Worm (Caenorhabditis elegans) whole organism, L1 larva: ENCODE measurements around the gene efk-1.

Experiments
- C16A3.4 ChIP-seq: fragments of 150-350 bp; optimal IDR thresholded peaks from 2 replicates; lab custom pipeline; 2014; ENCODE audit warnings: missing biosample characterization, missing genetic modification characterization
- F16B12.6 ChIP-seq: fragments of 150-350 bp; optimal IDR thresholded peaks from 2 replicates; lab custom pipeline; 2014; ENCODE audit warnings: missing biosample characterization, missing genetic modification characterization
- ama-1 ChIP-seq: fragments of 150-350 bp; optimal IDR thresholded peaks from 2 replicates; lab custom pipeline; 2014
- blmp-1 ChIP-seq: fragments of 150-350 bp; optimal IDR thresholded peaks from 2 replicates; lab custom pipeline; 2014; ENCODE audit warnings: missing biosample characterization, missing genetic modification characterization
- ceh-88 ChIP-seq: fragments of 200-800 bp; sonication (Bioruptor generic); IDR thresholded peaks from 2 replicates; pipeline ENCODE4 v1.3.6; 2022; ENCODE audit warnings: missing genetic modification characterization, missing compliant biosample characterization
- efl-1 ChIP-seq, 4 experiments: fragments of 150-350 bp; optimal IDR thresholded peaks in 3 of 4; peaks in 1 of 4; 1 replicate in 1 of 4; 2 replicates in 3 of 4; lab custom pipeline; 2014; ENCODE audit warnings: missing biosample characterization in 2 of 4, missing genetic modification characterization in 2 of 4, missing genetic modification reagents in 2 of 4
- egl-13 ChIP-seq: sonication (generic microtip); optimal IDR thresholded peaks from 2 replicates; lab custom pipeline; 2016; ENCODE audit warnings: missing genotype, missing genetic modification reagents, missing genetic modification characterization, missing compliant biosample characterization
- egl-27 ChIP-seq, 2 experiments: fragments of 150-350 bp in 1 of 2; sonication (generic microtip); optimal IDR thresholded peaks; 3 replicates each; lab custom pipeline; 2017 to 2018; ENCODE audit warnings: missing biosample characterization in 2 of 2, missing genetic modification characterization in 2 of 2, missing genetic modification reagents in 2 of 2
- elt-2 ChIP-seq: sonication (generic microtip); optimal IDR thresholded peaks from 2 replicates; lab custom pipeline; 2016; ENCODE audit warnings: missing genetic modification characterization, mild to moderate bottlenecking, inconsistent platforms, missing compliant biosample characterization, missing genetic modification reagents
- elt-3 ChIP-seq, 6 experiments: fragments of 150-350 bp in 1 of 6; sonication (generic microtip); optimal IDR thresholded peaks; 2 replicates each; lab custom pipeline; 2017 to 2018; ENCODE audit warnings: missing biosample characterization in 6 of 6, missing genetic modification characterization in 6 of 6, inconsistent platforms in 1 of 6
- fkh-8 ChIP-seq: sonication (generic microtip); optimal IDR thresholded peaks from 2 replicates; lab custom pipeline; 2016; ENCODE audit warnings: mild to moderate bottlenecking, missing genetic modification characterization, missing compliant biosample characterization
- fos-1 ChIP-seq: fragments of 150-350 bp; optimal IDR thresholded peaks from 2 replicates; lab custom pipeline; 2014; ENCODE audit warnings: missing biosample characterization, missing genetic modification characterization
- hlh-17 ChIP-seq: fragments of 200-800 bp; sonication (Bioruptor generic); optimal IDR thresholded peaks from 2 replicates; lab custom pipeline; 2018; ENCODE audit warnings: missing genetic modification characterization, mild to moderate bottlenecking, missing compliant biosample characterization, moderate library complexity, borderline replicate concordance
- hlh-4 ChIP-seq: sonication (generic microtip); optimal IDR thresholded peaks from 2 replicates; lab custom pipeline; 2016; ENCODE audit warnings: mild to moderate bottlenecking, missing genetic modification characterization, missing compliant biosample characterization
- isw-1 ChIP-seq: fragments of 200-800 bp; sonication (Bioruptor generic); IDR thresholded peaks from 2 replicates; pipeline ENCODE4 v1.3.6; 2022; ENCODE audit warnings: missing genetic modification characterization, missing compliant biosample characterization
- jun-1 ChIP-seq: fragments of 150-350 bp; optimal IDR thresholded peaks from 2 replicates; lab custom pipeline; 2014; ENCODE audit warnings: missing biosample characterization, missing genetic modification reagents, missing genetic modification characterization
- lin-14 ChIP-seq: fragments of 200-800 bp; sonication (Bioruptor generic); optimal IDR thresholded peaks from 2 replicates; lab custom pipeline; 2018; ENCODE audit warnings: mild to moderate bottlenecking, missing genetic modification characterization, moderate library complexity, missing compliant biosample characterization
- lin-35 ChIP-seq, 2 experiments: fragments of 150-350 bp; optimal IDR thresholded peaks; 2 replicates each; lab custom pipeline; 2014; ENCODE audit warnings: missing biosample characterization in 2 of 2, missing genetic modification characterization in 2 of 2, missing genetic modification reagents in 2 of 2
- lin-39 ChIP-seq: fragments of 150-350 bp; optimal IDR thresholded peaks from 2 replicates; lab custom pipeline; 2014; ENCODE audit warnings: missing biosample characterization, missing genetic modification reagents, missing genetic modification characterization
- lir-3 ChIP-seq: sonication (generic microtip); optimal IDR thresholded peaks from 2 replicates; lab custom pipeline; 2016; ENCODE audit warnings: mild to moderate bottlenecking, missing genetic modification characterization, moderate library complexity, missing compliant biosample characterization; ENCODE audit not compliant: poor library complexity
- mab-9 ChIP-seq: fragments of 200-800 bp; sonication (Bioruptor generic); IDR thresholded peaks from 2 replicates; pipeline ENCODE4 v1.3.6; 2022; ENCODE audit warnings: missing genetic modification reagents, missing genetic modification characterization, missing compliant biosample characterization
- mdl-1 ChIP-seq, 2 experiments: fragments of 150-350 bp; optimal IDR thresholded peaks; 2 replicates each; lab custom pipeline; 2014 to 2017; ENCODE audit warnings: missing biosample characterization in 2 of 2, missing genetic modification characterization in 2 of 2, inconsistent platforms in 1 of 2
- mep-1 ChIP-seq: fragments of 150-350 bp; optimal IDR thresholded peaks from 2 replicates; lab custom pipeline; 2014; ENCODE audit warnings: missing biosample characterization, missing genetic modification characterization
- nhr-12 ChIP-seq: sonication (generic microtip); optimal IDR thresholded peaks from 2 replicates; lab custom pipeline; 2017; ENCODE audit warnings: missing biosample characterization, missing genetic modification characterization
- nhr-19 ChIP-seq: fragments of 200-800 bp; sonication (Bioruptor generic); conservative IDR thresholded peaks from 2 replicates; pipeline ENCODE4 v1.3.6; 2022; ENCODE audit warnings: missing genetic modification characterization, missing compliant biosample characterization
- nhr-237 ChIP-seq: fragments of 150-350 bp; optimal IDR thresholded peaks from 2 replicates; lab custom pipeline; 2014; ENCODE audit warnings: missing biosample characterization, missing genetic modification characterization
- nhr-47 ChIP-seq: sonication (generic microtip); optimal IDR thresholded peaks from 2 replicates; lab custom pipeline; 2016; ENCODE audit warnings: mild to moderate bottlenecking, missing genetic modification characterization, moderate library complexity, missing compliant biosample characterization
- nhr-71 ChIP-seq: sonication (generic microtip); optimal IDR thresholded peaks from 2 replicates; lab custom pipeline; 2016; ENCODE audit warnings: mild to moderate bottlenecking, missing genetic modification characterization, moderate library complexity, missing compliant biosample characterization
- nhr-76 ChIP-seq: sonication (generic microtip); optimal IDR thresholded peaks from 2 replicates; lab custom pipeline; 2017; ENCODE audit warnings: missing biosample characterization, missing genetic modification characterization
- nhr-77 ChIP-seq: fragments of 150-350 bp; optimal IDR thresholded peaks from 2 replicates; lab custom pipeline; 2014; ENCODE audit warnings: missing biosample characterization, missing genetic modification characterization
- nhr-85 ChIP-seq: sonication (generic microtip); peaks from one replicate; lab custom pipeline; 2016; ENCODE audit warnings: missing genetic modification characterization, inconsistent platforms, missing compliant biosample characterization
- pag-3 ChIP-seq: sonication (generic microtip); optimal IDR thresholded peaks from 2 replicates; lab custom pipeline; 2017; ENCODE audit warnings: missing genetic modification characterization, mild to moderate bottlenecking, missing compliant biosample characterization, antibody characterized with exemption, borderline replicate concordance; ENCODE audit not compliant: insufficient read depth
- pqm-1 ChIP-seq: sonication (generic microtip); optimal IDR thresholded peaks from 3 replicates; lab custom pipeline; 2017; ENCODE audit warnings: missing biosample characterization, missing genetic modification characterization
- snpc-4 ChIP-seq: fragments of 150-350 bp; optimal IDR thresholded peaks from 2 replicates; lab custom pipeline; 2014; ENCODE audit warnings: missing biosample characterization, missing genetic modification characterization
- snu-23 ChIP-seq: sonication (generic microtip); optimal IDR thresholded peaks from 2 replicates; lab custom pipeline; 2016; ENCODE audit warnings: missing genetic modification characterization, missing compliant biosample characterization
- sox-4 ChIP-seq: sonication (generic microtip); optimal IDR thresholded peaks from 2 replicates; lab custom pipeline; 2016; ENCODE audit warnings: missing genetic modification characterization, missing compliant biosample characterization
- sptf-1 ChIP-seq: fragments of 150-350 bp; optimal IDR thresholded peaks from 2 replicates; lab custom pipeline; 2014; ENCODE audit warnings: missing biosample characterization, missing genetic modification characterization
- swsn-7 ChIP-seq: sonication (generic microtip); optimal IDR thresholded peaks from 2 replicates; lab custom pipeline; 2016; ENCODE audit warnings: missing genetic modification characterization, missing compliant biosample characterization
- unc-130 ChIP-seq: fragments of 150-350 bp; optimal IDR thresholded peaks from 2 replicates; lab custom pipeline; 2017; ENCODE audit warnings: missing biosample characterization, missing genetic modification characterization, inconsistent platforms
- unc-30 ChIP-seq: sonication (generic microtip); optimal IDR thresholded peaks from 2 replicates; lab custom pipeline; 2017; ENCODE audit warnings: missing biosample characterization, missing genetic modification characterization
- unc-98 ChIP-seq: fragments of 200-800 bp; sonication (Bioruptor generic); IDR thresholded peaks from 2 replicates; pipeline ENCODE4 v1.3.6; 2022; ENCODE audit warnings: missing genetic modification characterization, missing compliant biosample characterization
- ztf-4 ChIP-seq: fragments of 150-350 bp; optimal IDR thresholded peaks from 2 replicates; lab custom pipeline; 2014; ENCODE audit warnings: missing biosample characterization, missing genetic modification characterization

The efk-1 gene

DNA sequence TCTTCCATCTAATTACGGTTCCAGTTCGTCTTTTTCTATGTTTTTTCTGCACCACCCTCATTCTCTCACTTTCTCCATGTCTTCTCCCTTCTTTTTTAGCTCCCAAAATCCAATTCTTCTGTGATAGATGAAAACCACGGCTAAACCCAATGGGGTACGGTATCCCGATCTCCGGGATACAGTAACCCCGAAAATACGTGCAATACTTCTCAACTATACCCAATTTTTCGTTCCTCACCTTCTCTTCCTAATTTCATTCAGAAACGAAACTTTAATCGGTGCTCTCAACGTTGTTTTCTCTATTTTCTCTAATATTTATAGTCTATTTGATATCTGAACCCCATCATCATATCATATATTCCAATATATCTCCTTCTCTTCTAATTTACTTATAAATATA is 44.7 kb downstream of the efk-1 start:
- no peak for TF ChIP-seq egl-13 (tag; lab: Kevin White, UChicago)
- no peak for TF ChIP-seq unc-30
- 0 out of 2 replicates have a peak, but pooled peaks have one; percentile 19 for TF ChIP-seq nhr-19 (GFP tag; lab: Robert Waterston, UW)
- TF ChIP-seq mdl-1 (tag; optimal IDR thresholded peaks at IDR 0.05; lab: Kevin White, UChicago), result no peak
- no peak for TF ChIP-seq hlh-4 (tag; lab: Kevin White, UChicago)
- no peak for TF ChIP-seq efl-1 (optimal IDR thresholded peaks at IDR 0.05; lab: Kevin White, UChicago)
- peak in 1 of 2 experiments; percentile 29 for TF ChIP-seq efl-1 (GFP tag; optimal IDR thresholded peaks at IDR 0.05 in 1 of 2; lab: Kevin White, UChicago)
- TF ChIP-seq elt-3 (tag; optimal IDR thresholded peaks at IDR 0.05; lab: Kevin White, UChicago), result no peak
- peak; percentile 74 for TF ChIP-seq ztf-4
- TF ChIP-seq lin-39, result no peak
- TF ChIP-seq mab-9 (GFP tag; lab: Robert Waterston, UW), result 0 out of 2 replicates have a peak, but pooled peaks have one; percentile 10
- TF ChIP-seq nhr-71, result peak; percentile 12
- peak; percentile 19; the same call in 1 of the 2 replicates for TF ChIP-seq ceh-88 (GFP tag; lab: Robert Waterston, UW)

DNA sequence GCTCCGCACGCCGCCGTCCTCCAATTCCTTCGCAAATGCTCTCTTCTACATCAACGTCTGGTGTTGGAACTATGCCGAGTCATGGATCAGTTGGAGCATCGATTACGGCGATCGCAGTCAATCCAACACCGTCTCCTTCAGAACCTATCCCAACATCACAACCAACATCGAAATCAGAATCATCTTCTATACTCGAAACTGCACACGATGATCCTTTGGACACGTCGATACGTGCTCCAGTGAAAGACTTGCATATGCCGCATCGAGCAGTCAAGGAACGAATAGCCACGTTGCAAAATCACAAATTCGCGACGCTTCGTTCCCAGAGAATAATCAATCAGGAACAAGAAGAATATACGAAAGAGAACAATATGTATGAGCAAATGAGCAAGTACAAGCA is 47.4 kb downstream of the efk-1 start:
- TF ChIP-seq sox-4 (no peak), efl-1 (optimal IDR thresholded peaks at IDR 0.05; lab: Kevin White, UChicago) (no peak), efl-1 (GFP tag; optimal IDR thresholded peaks at IDR 0.05 in 1 of 2; lab: Kevin White, UChicago) (peak in 1 of 2 experiments; percentile 80)
- TF ChIP-seq, all 84 proteins: peak for 1

DNA sequence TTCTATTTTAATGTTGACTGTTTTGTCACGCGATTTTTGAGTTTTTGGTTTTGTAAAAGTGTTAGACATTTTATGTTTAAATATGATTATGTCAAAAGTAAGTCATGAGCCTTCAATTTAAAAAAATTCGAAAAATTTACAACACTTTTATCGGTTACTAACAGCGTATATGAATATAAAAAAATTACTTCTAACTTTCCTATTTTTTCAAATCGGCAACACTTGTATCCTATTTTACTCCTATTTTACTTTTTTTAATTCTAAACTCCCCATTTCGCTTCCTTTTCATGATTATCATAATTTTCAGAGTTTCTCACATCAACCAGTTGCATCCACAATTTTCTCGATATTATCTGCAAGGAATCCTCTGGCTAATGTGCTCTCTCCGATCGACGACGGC is 50.0 kb downstream of the efk-1 start, which contains the start of gene kin-18:
TSS of gene kin-18 (plus strand) at position 301 of the 400 bp plus-strand sequence.
- TF ChIP-seq fos-1 (tag; lab: Kevin White, UChicago), result no peak
- TF ChIP-seq ama-1 (lab: Kevin White, UChicago), result no peak
- no peak for TF ChIP-seq swsn-7 (tag; lab: Kevin White, UChicago)
- no peak for TF ChIP-seq sox-4
- TF ChIP-seq nhr-47 (tag; lab: Kevin White, UChicago), result no peak
- TF ChIP-seq nhr-77 (tag; lab: Kevin White, UChicago), result no peak
- no peak for TF ChIP-seq unc-130 (tag; lab: Kevin White, UChicago)
- TF ChIP-seq sptf-1 (tag; lab: Kevin White, UChicago), result no peak
- no peak for TF ChIP-seq jun-1 (tag; lab: Kevin White, UChicago)
- TF ChIP-seq lin-14 (GFP tag; lab: Kevin White, UChicago), result no peak
- no peak for TF ChIP-seq nhr-76 (tag; lab: Kevin White, UChicago)

DNA sequence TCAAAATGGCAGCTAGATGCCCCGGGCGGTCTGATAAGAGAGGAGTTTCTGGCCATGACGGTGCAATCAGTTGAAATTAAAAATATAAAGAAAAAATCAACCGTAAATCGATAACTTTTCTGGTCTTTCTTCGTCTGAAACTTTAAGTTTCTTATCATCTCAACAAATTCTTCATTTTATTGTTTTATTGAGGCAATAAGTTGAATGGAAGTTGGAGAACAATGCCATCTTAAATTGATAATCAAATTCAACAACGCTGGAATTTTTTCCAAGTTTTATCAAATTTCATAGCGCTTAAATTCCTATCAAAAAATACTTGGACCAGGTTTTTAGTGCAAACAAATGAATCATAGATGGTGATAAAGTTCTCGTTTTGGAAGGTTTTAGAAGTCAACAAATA is 51.4 kb downstream of the efk-1 start:
- TF ChIP-seq elt-2 (tag; lab: Kevin White, UChicago) (peak; percentile 91), pqm-1 (tag; lab: Kevin White, UChicago) (peak; percentile 50), hlh-17 (GFP tag; lab: Kevin White, UChicago) (no peak)

DNA sequence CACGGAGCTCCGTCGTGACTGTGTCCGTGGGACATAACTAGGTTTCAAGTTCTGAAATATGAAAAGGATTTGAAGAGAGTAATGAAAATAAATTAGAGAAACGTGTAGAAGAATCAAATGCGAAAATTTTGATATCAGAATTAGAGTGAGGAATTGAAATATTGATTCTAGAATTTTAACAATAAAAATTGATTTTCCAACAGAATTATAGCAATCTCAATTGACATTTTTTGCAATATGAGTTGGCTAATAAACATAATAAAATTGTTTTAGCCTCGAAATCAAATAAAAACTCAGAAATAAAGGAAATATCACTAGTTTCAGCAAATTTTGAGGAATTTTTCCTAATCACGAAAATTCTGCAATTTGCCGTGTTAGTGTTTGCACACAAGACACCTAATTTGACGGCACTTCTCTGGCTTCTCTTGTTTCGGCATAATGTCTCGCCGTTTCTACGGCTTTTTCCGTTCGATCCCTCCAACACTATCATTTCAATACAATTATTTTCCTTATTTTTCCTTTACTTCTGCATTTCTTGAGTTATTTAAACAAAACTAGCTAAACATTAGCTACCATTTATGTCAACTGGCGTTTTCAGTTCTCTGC is 52.0 kb downstream of the efk-1 start, which contains the start of gene nmt-1:
TSS of gene nmt-1 (minus strand) at position 51 of the 606 bp plus-strand sequence.
- TF ChIP-seq blmp-1 (tag; lab: Kevin White, UChicago) (peak; percentile 1), pag-3 (tag; lab: Kevin White, UChicago) (no peak), pqm-1 (tag; lab: Kevin White, UChicago) (no peak), snu-23 (peak; percentile 69), F16B12.6 (tag; lab: Kevin White, UChicago) (peak; percentile 97), elt-2 (tag; lab: Kevin White, UChicago) (no peak), nhr-12 (no peak), lin-35 (GFP tag; optimal IDR thresholded peaks at IDR 0.05; lab: Kevin White, UChicago) (peak; percentile 56 to 66), mep-1 (tag; lab: Kevin White, UChicago) (peak; percentile 72), lin-39 (peak; percentile 6), lin-14 (GFP tag; lab: Kevin White, UChicago) (no peak), C16A3.4 (peak; percentile 45), nhr-76 (tag; lab: Kevin White, UChicago) (no peak), fkh-8 (tag; lab: Kevin White, UChicago) (no peak), mab-9 (GFP tag; lab: Robert Waterston, UW) (no peak), isw-1 (GFP tag; lab: Robert Waterston, UW) (peak; percentile 56), hlh-4 (tag; lab: Kevin White, UChicago) (no peak), snpc-4 (no peak), hlh-17 (GFP tag; lab: Kevin White, UChicago) (no peak), lir-3 (peak; percentile 15), sptf-1 (tag; lab: Kevin White, UChicago) (no peak), egl-27 (tag; optimal IDR thresholded peaks at IDR 0.05; lab: Kevin White, UChicago) (no peak), elt-3 (tag; optimal IDR thresholded peaks at IDR 0.05; lab: Kevin White, UChicago) (peak in 2 of 6 experiments; percentile 2 to 3), nhr-85 (no peak), unc-98 (GFP tag; lab: Robert Waterston, UW) (no peak), nhr-237 (tag; lab: Kevin White, UChicago) (no peak)
